In genomic region chr2L:13056022-13056421, dm6 we compare ENCODE assay signal across 5 fruit fly cellular contexts.
TF ChIP-seq lines count a peak whose summit lies in the region.

No protein-coding gene starts in this region.

- TF ChIP-seq CTCF in whole organism, embryonic (GFP tag; optimal IDR thresholded peaks at IDR 0.05; lab: Kevin White, UChicago) = no peak

TF ChIP-seq in whole organism, adult, 20 proteins besides CTCF, POLR2A, EP300 and RAD21:
- TF ChIP-seq pad (GFP tag; optimal IDR thresholded peaks at IDR 0.05; lab: Kevin White, UChicago) (no peak), CG11617 (GFP tag; optimal IDR thresholded peaks at IDR 0.05; lab: Kevin White, UChicago) (peak; percentile 20), CG7101 (tag; optimal IDR thresholded peaks at IDR 0.05; lab: Kevin White, UChicago) (peak; percentile 1), kay (GFP tag; lab: Kevin White, UChicago; ENCODE audit: borderline replicate concordance) (peak; percentile 22), Crg-1 (GFP tag; optimal IDR thresholded peaks at IDR 0.05; lab: Kevin White, UChicago) (no peak)

TF ChIP-seq in whole organism, embryonic, 481 proteins besides CTCF, POLR2A, EP300 and RAD21 (continues in another document):
- TF ChIP-seq NK7.1 (GFP tag; optimal IDR thresholded peaks at IDR 0.05; lab: Kevin White, UChicago) = no peak
- TF ChIP-seq pros (GFP tag; optimal IDR thresholded peaks at IDR 0.05; lab: Kevin White, UChicago) = no peak
- no peak for TF ChIP-seq CG12659 (GFP tag; optimal IDR thresholded peaks at IDR 0.05; lab: Kevin White, UChicago)
- no peak for TF ChIP-seq sima (GFP tag; optimal IDR thresholded peaks at IDR 0.05; lab: Kevin White, UChicago)
- no peak for TF ChIP-seq CG11093 (GFP tag; IDR thresholded peaks at IDR 0.05; lab: Robert Waterston, UW)
- no peak for TF ChIP-seq CG11247 (GFP tag; IDR thresholded peaks at IDR 0.05; lab: Robert Waterston, UW)
- TF ChIP-seq Atf6 (GFP tag; IDR thresholded peaks at IDR 0.05; lab: Robert Waterston, UW) = no peak
- TF ChIP-seq fd64A (GFP tag; optimal IDR thresholded peaks at IDR 0.05; lab: Kevin White, UChicago) = no peak
- TF ChIP-seq sqz (GFP tag; optimal IDR thresholded peaks at IDR 0.05; lab: Kevin White, UChicago) = no peak
- TF ChIP-seq HLH4C (GFP tag; IDR thresholded peaks at IDR 0.05; lab: Robert Waterston, UW; ENCODE audit: partially characterized antibody) = no peak
- TF ChIP-seq tx (GFP tag; optimal IDR thresholded peaks at IDR 0.05; lab: Kevin White, UChicago) = no peak
- no peak for TF ChIP-seq wek (GFP tag; optimal IDR thresholded peaks at IDR 0.05; lab: Kevin White, UChicago)
- no peak for TF ChIP-seq gcm (GFP tag; optimal IDR thresholded peaks at IDR 0.05; lab: Kevin White, UChicago)
- TF ChIP-seq BEAF-32 (GFP tag; optimal IDR thresholded peaks at IDR 0.05; lab: Kevin White, UChicago) = no peak
- no peak for TF ChIP-seq schlank (tag; optimal IDR thresholded peaks at IDR 0.05; lab: Kevin White, UChicago)
- no peak for TF ChIP-seq odd (GFP tag; optimal IDR thresholded peaks at IDR 0.05; lab: Kevin White, UChicago)
- no peak for TF ChIP-seq fd3F (GFP tag; optimal IDR thresholded peaks at IDR 0.05; lab: Kevin White, UChicago)
- no peak for TF ChIP-seq twi (tag; optimal IDR thresholded peaks at IDR 0.05; lab: Kevin White, UChicago)
- TF ChIP-seq lmd (GFP tag; IDR thresholded peaks at IDR 0.05; lab: Robert Waterston, UW) = peak; percentile 38
- TF ChIP-seq CG11398 (GFP tag; optimal IDR thresholded peaks at IDR 0.05; lab: Kevin White, UChicago) = no peak
- TF ChIP-seq YL-1 (GFP tag; optimal IDR thresholded peaks at IDR 0.05; lab: Kevin White, UChicago) = no peak
- TF ChIP-seq tio (GFP tag; optimal IDR thresholded peaks at IDR 0.05; lab: Kevin White, UChicago) = no peak
- no peak for TF ChIP-seq Neu2 (GFP tag; optimal IDR thresholded peaks at IDR 0.05; lab: Kevin White, UChicago; ENCODE audit: borderline replicate concordance)

TF ChIP-seq in whole organism, prepupa, 60 proteins besides CTCF, POLR2A, EP300 and RAD21 (continues in another document):
- TF ChIP-seq CG11294 (GFP tag; IDR thresholded peaks at IDR 0.05; lab: Robert Waterston, UW) = peak; percentile 55; the same call in 1 of the 2 replicates
- no peak for TF ChIP-seq vri (GFP tag; optimal IDR thresholded peaks at IDR 0.05; lab: Kevin White, UChicago)
- TF ChIP-seq dsx (GFP tag; optimal IDR thresholded peaks at IDR 0.05; lab: Kevin White, UChicago; ENCODE audit: poor library complexity, severe bottlenecking) = peak; percentile 31
- TF ChIP-seq Sox102F (GFP tag; optimal IDR thresholded peaks at IDR 0.05; lab: Kevin White, UChicago) = peak; percentile 51
- TF ChIP-seq CG6808 (GFP tag; optimal IDR thresholded peaks at IDR 0.05; lab: Kevin White, UChicago) = peak; percentile 58
- TF ChIP-seq pdm3 (GFP tag; optimal IDR thresholded peaks at IDR 0.05; lab: Kevin White, UChicago) = peak; percentile 77
- peak; percentile 81 for TF ChIP-seq Hr4 (GFP tag; optimal IDR thresholded peaks at IDR 0.05; lab: Kevin White, UChicago)
- TF ChIP-seq topi (GFP tag; optimal IDR thresholded peaks at IDR 0.05; lab: Kevin White, UChicago) = peak; percentile 35
- TF ChIP-seq fkh (GFP tag; optimal IDR thresholded peaks at IDR 0.05; lab: Kevin White, UChicago) = no peak
- peak; percentile 17 for TF ChIP-seq CG8319 (GFP tag; optimal IDR thresholded peaks at IDR 0.05; lab: Kevin White, UChicago)
- peak; percentile 76 for TF ChIP-seq CG32006 (GFP tag; optimal IDR thresholded peaks at IDR 0.05; lab: Kevin White, UChicago)
- peak; percentile 27 for TF ChIP-seq cyc (GFP tag; optimal IDR thresholded peaks at IDR 0.05; lab: Kevin White, UChicago)
- TF ChIP-seq eg (GFP tag; IDR thresholded peaks at IDR 0.05; lab: Robert Waterston, UW) = peak; percentile 87
- TF ChIP-seq dac (GFP tag; optimal IDR thresholded peaks at IDR 0.05; lab: Kevin White, UChicago) = peak; percentile 50
- TF ChIP-seq CG9139 (GFP tag; optimal IDR thresholded peaks at IDR 0.05; lab: Kevin White, UChicago) = no peak
- TF ChIP-seq CG6276 (GFP tag; optimal IDR thresholded peaks at IDR 0.05; lab: Kevin White, UChicago) = peak; percentile 56
- no peak for TF ChIP-seq CG6854 (GFP tag; optimal IDR thresholded peaks at IDR 0.05; lab: Kevin White, UChicago)
- peak; percentile 49 for TF ChIP-seq Eip75B (GFP tag; optimal IDR thresholded peaks at IDR 0.05; lab: Kevin White, UChicago)
- TF ChIP-seq Eip78C (GFP tag; lab: Kevin White, UChicago) = peak; percentile 85
- peak; percentile 24 for TF ChIP-seq CG11902 (GFP tag; optimal IDR thresholded peaks at IDR 0.05; lab: Kevin White, UChicago)
- no peak for TF ChIP-seq Hr38 (GFP tag; optimal IDR thresholded peaks at IDR 0.05; lab: Kevin White, UChicago)
- TF ChIP-seq CG4318 (GFP tag; optimal IDR thresholded peaks at IDR 0.05; lab: Kevin White, UChicago) = peak; percentile 60

TF ChIP-seq in whole organism, pupa, 21 proteins besides CTCF, POLR2A, EP300 and RAD21:
- TF ChIP-seq gl (tag; optimal IDR thresholded peaks at IDR 0.05; lab: Kevin White, UChicago) (peak; percentile 32), fd96Ca (GFP tag; IDR thresholded peaks at IDR 0.05; lab: Robert Waterston, UW) (peak; percentile 89), CG12605 (GFP tag; IDR thresholded peaks at IDR 0.05; lab: Robert Waterston, UW) (peak; percentile 55; the same call in 1 of the 2 replicates), Ets98B (GFP tag; IDR thresholded peaks at IDR 0.05; lab: Robert Waterston, UW) (peak; percentile 75), Pif1A (GFP tag; optimal IDR thresholded peaks at IDR 0.05; lab: Kevin White, UChicago) (peak; percentile 76), D1 (tag; optimal IDR thresholded peaks at IDR 0.05; lab: Kevin White, UChicago) (no peak), Snoo (tag; optimal IDR thresholded peaks at IDR 0.05; lab: Kevin White, UChicago) (no peak), rn (GFP tag; IDR thresholded peaks at IDR 0.05; lab: Robert Waterston, UW) (peak; percentile 51; the same call in 1 of the 2 replicates), CG8159 (tag; optimal IDR thresholded peaks at IDR 0.05; lab: Kevin White, UChicago) (peak; percentile 73), CG34367 (tag; optimal IDR thresholded peaks at IDR 0.05; lab: Kevin White, UChicago) (peak; percentile 55), CG14655 (GFP tag; optimal IDR thresholded peaks at IDR 0.05; lab: Kevin White, UChicago) (peak; percentile 71), CG8301 (tag; optimal IDR thresholded peaks at IDR 0.05; lab: Kevin White, UChicago) (peak; percentile 59), CG9948 (tag; optimal IDR thresholded peaks at IDR 0.05; lab: Kevin White, UChicago) (peak; percentile 66), CG15710 (tag; optimal IDR thresholded peaks at IDR 0.05; lab: Kevin White, UChicago) (peak; percentile 67), CG10348 (GFP tag; IDR thresholded peaks at IDR 0.05; lab: Robert Waterston, UW) (no peak), CG32121 (GFP tag; IDR thresholded peaks at IDR 0.05; lab: Robert Waterston, UW) (peak; percentile 80), CG13204 (GFP tag; optimal IDR thresholded peaks at IDR 0.05; lab: Kevin White, UChicago) (no peak), Pif1B (GFP tag; optimal IDR thresholded peaks at IDR 0.05; lab: Kevin White, UChicago) (peak; percentile 55), CG17806 (tag; optimal IDR thresholded peaks at IDR 0.05; lab: Kevin White, UChicago) (peak; percentile 65), CG4496 (GFP tag; IDR thresholded peaks at IDR 0.05; lab: Robert Waterston, UW) (peak; percentile 85), EcR (GFP tag; optimal IDR thresholded peaks at IDR 0.05; lab: Kevin White, UChicago) (no peak)
TF ChIP-seq in whole organism, pupa: peak in this region for 16.

TF ChIP-seq in whole organism, wandering third instar larva, 38 proteins besides CTCF, POLR2A, EP300 and RAD21:
- TF ChIP-seq HLH106 (tag; optimal IDR thresholded peaks at IDR 0.05; lab: Kevin White, UChicago) (peak; percentile 3), lola (GFP tag; optimal IDR thresholded peaks at IDR 0.05; lab: Kevin White, UChicago) (no peak), pan (optimal IDR thresholded peaks at IDR 0.05; lab: Kevin White, UChicago) (no peak), h (GFP tag; optimal IDR thresholded peaks at IDR 0.05; lab: Kevin White, UChicago) (peak; percentile 33), Hnf4 (GFP tag; optimal IDR thresholded peaks at IDR 0.05; lab: Kevin White, UChicago) (no peak), OdsH (GFP tag; optimal IDR thresholded peaks at IDR 0.05; lab: Kevin White, UChicago) (peak; percentile 23), psq (GFP tag; optimal IDR thresholded peaks at IDR 0.05; lab: Kevin White, UChicago) (no peak), foxo (GFP tag; optimal IDR thresholded peaks at IDR 0.05; lab: Kevin White, UChicago) (peak in 1 of 2 experiments; percentile 37), CrebA (GFP tag; optimal IDR thresholded peaks at IDR 0.05; lab: Kevin White, UChicago; ENCODE audit: borderline replicate concordance) (no peak), dl (GFP tag; optimal IDR thresholded peaks at IDR 0.05; lab: Kevin White, UChicago; ENCODE audit: insufficient read depth in 1 of 2, partially characterized antibody in 2 of 2) (no peak), dsf (GFP tag; optimal IDR thresholded peaks at IDR 0.05; lab: Kevin White, UChicago; ENCODE audit: borderline replicate concordance) (no peak), rgr (GFP tag; optimal IDR thresholded peaks at IDR 0.05; lab: Kevin White, UChicago) (peak; percentile 15), fru (GFP tag; optimal IDR thresholded peaks at IDR 0.05; lab: Kevin White, UChicago) (no peak), ey (GFP tag; optimal IDR thresholded peaks at IDR 0.05; lab: Kevin White, UChicago) (peak; percentile 46), sv (GFP tag; optimal IDR thresholded peaks at IDR 0.05; lab: Kevin White, UChicago) (no peak), Vsx2 (GFP tag; optimal IDR thresholded peaks at IDR 0.05; lab: Kevin White, UChicago; ENCODE audit: partially characterized antibody) (no peak), br (GFP tag; optimal IDR thresholded peaks at IDR 0.05; lab: Kevin White, UChicago) (peak; percentile 22), Abd-B (GFP tag; optimal IDR thresholded peaks at IDR 0.05; lab: Kevin White, UChicago) (no peak)
